Fruit fly (Drosophila melanogaster) Kc167 (cell line): ENCODE data around the gene TM9SF3.

Experiments
- h ChIP-seq: fragments of >200 bp; optimal IDR thresholded peaks from 3 replicates; lab custom pipeline; 2018; ENCODE audit warnings: missing external identifiers
- insv ChIP-seq: fragments of >200 bp; optimal IDR thresholded peaks from 3 replicates; lab custom pipeline; 2018; ENCODE audit warnings: missing external identifiers
- psq ChIP-seq: fragments of >200 bp; optimal IDR thresholded peaks from 2 replicates; lab custom pipeline; 2017; ENCODE audit warnings: missing external identifiers
- ttk ChIP-seq: sonication (Bioruptor generic); optimal IDR thresholded peaks from 2 replicates; lab custom pipeline; 2017; ENCODE audit warnings: missing external identifiers

dm6 chr3L:5578595-5578994 is 25.2 kb downstream of the TM9SF3 start:
- TF ChIP-seq ttk (lab: Kevin White, UChicago), result no peak
- TF ChIP-seq psq (lab: Kevin White, UChicago), result no peak
- no peak for TF ChIP-seq h (lab: Kevin White, UChicago)
- no peak for TF ChIP-seq insv
